Fruit fly (Drosophila melanogaster) whole organism, wandering third instar larva: ENCODE measurements around the gene prtp.

ENCODE experiments used
- Mio ChIP-seq: sonication (Bioruptor generic); optimal IDR thresholded peaks from 2 replicates; lab custom pipeline; 2016; ENCODE audit warnings: missing biosample characterization, missing genetic modification characterization
- Myc ChIP-seq: fragments of >200 bp; optimal IDR thresholded peaks from 2 replicates; lab custom pipeline; 2017
- OdsH ChIP-seq: fragments of 200-800 bp; sonication (Bioruptor generic); optimal IDR thresholded peaks from 2 replicates; lab custom pipeline; 2016; ENCODE audit warnings: missing biosample characterization, mild to moderate bottlenecking, missing genetic modification characterization
- dmrt93B ChIP-seq: fragments of 200-800 bp; sonication (Bioruptor generic); optimal IDR thresholded peaks from 2 replicates; lab custom pipeline; 2018; ENCODE audit warnings: missing biosample characterization, mild to moderate bottlenecking, missing genetic modification characterization

prtp gene

DNA sequence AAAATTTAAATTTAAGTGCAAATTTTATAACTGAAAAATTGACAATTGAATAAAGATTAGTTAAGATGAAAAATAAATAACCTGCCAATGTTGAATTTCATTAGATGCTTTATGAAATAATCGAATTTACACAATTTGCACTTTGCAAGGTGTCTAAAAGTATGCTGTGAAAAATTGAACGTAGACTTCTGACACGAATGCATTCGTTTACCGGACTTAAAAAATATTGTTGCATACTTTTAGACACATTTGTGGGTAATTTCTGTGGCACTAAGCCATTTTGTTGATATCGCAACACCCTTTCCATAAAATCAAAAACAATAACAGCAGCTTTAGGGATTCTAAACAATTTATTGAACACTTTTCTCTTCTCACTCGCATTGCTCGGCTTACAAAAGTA is 52.9 kb downstream of the prtp start:
- TF ChIP-seq Myc (lab: Kevin White, UChicago) (no peak), OdsH (GFP tag; lab: Kevin White, UChicago) (no peak), Mio (GFP tag; lab: Kevin White, UChicago) (no peak), dmrt93B (no peak)
